Fruit fly (Drosophila melanogaster) whole organism, embryonic: ENCODE measurements around the gene CG46465.

Source experiments
- Atf3 ChIP-seq: fragments of 200-800 bp; sonication (Bioruptor generic); optimal IDR thresholded peaks from 3 replicates; lab custom pipeline; 2016; ENCODE audit warnings: missing biosample characterization, missing genetic modification characterization
- Bgb ChIP-seq: fragments of 200-800 bp; sonication (Bioruptor generic); IDR thresholded peaks from 2 replicates; pipeline ENCODE4 v1.3.6; 2022; ENCODE audit warnings: missing biosample characterization, missing genetic modification characterization; ENCODE audit not compliant: partially characterized antibody
- Blimp-1 ChIP-seq: fragments of 200-800 bp; sonication (Bioruptor generic); optimal IDR thresholded peaks from 3 replicates; lab custom pipeline; 2018; ENCODE audit warnings: missing biosample characterization, missing genetic modification characterization, mild to moderate bottlenecking, moderate library complexity, missing genetic modification reagents
- CG10462 ChIP-seq: fragments of 200-800 bp; sonication (Bioruptor generic); optimal IDR thresholded peaks from 2 replicates; lab custom pipeline; 2016; ENCODE audit warnings: missing biosample characterization, missing genetic modification characterization
- CG15601 ChIP-seq: fragments of 200-800 bp; sonication (Bioruptor generic); optimal IDR thresholded peaks from 3 replicates; lab custom pipeline; 2019; ENCODE audit warnings: missing biosample characterization, mild to moderate bottlenecking, missing genetic modification characterization, moderate library complexity
- CG17802 ChIP-seq: fragments of 200-800 bp; sonication (Bioruptor generic); optimal IDR thresholded peaks from 2 replicates; lab custom pipeline; 2018; ENCODE audit warnings: missing biosample characterization, mild to moderate bottlenecking, missing genetic modification characterization, moderate library complexity
- CG3847 ChIP-seq: fragments of 200-800 bp; sonication (Bioruptor generic); IDR thresholded peaks from 2 replicates; pipeline ENCODE4 v1.3.6; 2022; ENCODE audit warnings: missing biosample characterization, missing genetic modification characterization
- CG5953 ChIP-seq: fragments of 200-800 bp; sonication (Bioruptor generic); IDR thresholded peaks from 2 replicates; pipeline ENCODE4 v1.3.6; 2022; ENCODE audit warnings: missing biosample characterization, missing genetic modification characterization
- CG6175 ChIP-seq: fragments of 200-800 bp; sonication (Bioruptor generic); IDR thresholded peaks from 3 replicates; pipeline ENCODE4 v1.3.6; 2022; ENCODE audit warnings: missing biosample characterization, missing genetic modification characterization
- CG6272 ChIP-seq: fragments of 200-800 bp; sonication (Bioruptor generic); IDR thresholded peaks from 2 replicates; pipeline ENCODE4 v1.3.6; 2022; ENCODE audit warnings: missing biosample characterization, missing genetic modification characterization
- CG6765 ChIP-seq: fragments of 200-800 bp; sonication (Bioruptor generic); optimal IDR thresholded peaks from 3 replicates; lab custom pipeline; 2017; ENCODE audit warnings: missing biosample characterization, mild to moderate bottlenecking, missing genetic modification characterization
- CG7745 ChIP-seq: fragments of 200-800 bp; sonication (Bioruptor generic); optimal IDR thresholded peaks from 2 replicates; lab custom pipeline; 2018; ENCODE audit warnings: missing biosample characterization, mild to moderate bottlenecking, missing genetic modification characterization, moderate library complexity
- CG8290 ChIP-seq, 3 experiments: fragments of 200-800 bp; sonication (Bioruptor generic); optimal IDR thresholded peaks; 2 replicates each; lab custom pipeline; 2016 to 2019; ENCODE audit warnings: missing biosample characterization in 3 of 3, missing genetic modification characterization in 3 of 3, mild to moderate bottlenecking in 2 of 3, moderate library complexity in 1 of 3
- CG9215 ChIP-seq: fragments of 200-800 bp; sonication (Bioruptor generic); IDR thresholded peaks from 2 replicates; pipeline ENCODE4 v1.3.6; 2022; ENCODE audit warnings: missing biosample characterization, missing genetic modification characterization
- CG9797 ChIP-seq: fragments of 200-800 bp; sonication (Bioruptor generic); optimal IDR thresholded peaks from 3 replicates; lab custom pipeline; 2018; ENCODE audit warnings: missing biosample characterization, mild to moderate bottlenecking, missing genetic modification characterization
- CG9932 ChIP-seq: fragments of 200-800 bp; sonication (Bioruptor generic); IDR thresholded peaks from 2 replicates; pipeline ENCODE4 v1.3.6; 2022; ENCODE audit warnings: missing biosample characterization, missing genetic modification characterization
- Dbx ChIP-seq: fragments of 200-800 bp; sonication (Bioruptor generic); IDR thresholded peaks from 3 replicates; pipeline ENCODE4 v1.3.6; 2022; ENCODE audit warnings: missing biosample characterization, missing genetic modification characterization
- Dip3 ChIP-seq: fragments of 200-800 bp; sonication (Bioruptor generic); optimal IDR thresholded peaks from 3 replicates; lab custom pipeline; 2016; ENCODE audit warnings: missing biosample characterization, missing genetic modification characterization
- Fer2 ChIP-seq: fragments of 200-800 bp; sonication (Bioruptor generic); optimal IDR thresholded peaks from 2 replicates; lab custom pipeline; 2018; ENCODE audit warnings: missing biosample characterization, mild to moderate bottlenecking, missing genetic modification characterization, moderate library complexity
- Fer3 ChIP-seq: fragments of 200-800 bp; sonication (Bioruptor generic); optimal IDR thresholded peaks from 2 replicates; lab custom pipeline; 2018; ENCODE audit warnings: missing biosample characterization, mild to moderate bottlenecking, missing genetic modification characterization, moderate library complexity
- HHEX ChIP-seq: fragments of 200-800 bp; sonication (Bioruptor generic); optimal IDR thresholded peaks from 3 replicates; lab custom pipeline; 2017; ENCODE audit warnings: missing biosample characterization, mild to moderate bottlenecking, missing genetic modification characterization, missing genetic modification reagents
- Hand ChIP-seq: fragments of 200-800 bp; sonication (Bioruptor generic); optimal IDR thresholded peaks from 2 replicates; lab custom pipeline; 2017; ENCODE audit warnings: mild to moderate bottlenecking, missing biosample characterization, missing genetic modification reagents, missing genetic modification characterization
- Hr51 ChIP-seq, 2 experiments: fragments of 200-800 bp; sonication (Bioruptor generic); optimal IDR thresholded peaks; 2 replicates in 1 of 2; 3 replicates in 1 of 2; lab custom pipeline; 2016 to 2018; ENCODE audit warnings: missing biosample characterization in 2 of 2, missing genetic modification characterization in 2 of 2, mild to moderate bottlenecking in 1 of 2, moderate library complexity in 1 of 2
- MTF-1 ChIP-seq: fragments of 200-800 bp; sonication (Bioruptor generic); optimal IDR thresholded peaks from 2 replicates; lab custom pipeline; 2018; ENCODE audit warnings: missing biosample characterization, mild to moderate bottlenecking, missing genetic modification characterization, borderline replicate concordance
- Meics ChIP-seq: fragments of 200-800 bp; sonication (Bioruptor generic); optimal IDR thresholded peaks from 2 replicates; lab custom pipeline; 2017; ENCODE audit warnings: missing biosample characterization, mild to moderate bottlenecking, missing genetic modification characterization
- Myb ChIP-seq: fragments of 200-800 bp; sonication (Bioruptor generic); optimal IDR thresholded peaks from 2 replicates; lab custom pipeline; 2016; ENCODE audit warnings: missing biosample characterization, missing genetic modification characterization
- Optix ChIP-seq: fragments of 200-800 bp; sonication (Bioruptor generic); IDR thresholded peaks from 3 replicates; pipeline ENCODE4 v1.3.6; 2022; ENCODE audit warnings: missing biosample characterization, missing genetic modification characterization
- Ptx1 ChIP-seq: fragments of 200-800 bp; sonication (Bioruptor generic); IDR thresholded peaks from 2 replicates; pipeline ENCODE4 v1.3.6; 2022; ENCODE audit warnings: missing biosample characterization, missing genetic modification characterization
- Spps ChIP-seq: fragments of 200-800 bp; sonication (Bioruptor generic); optimal IDR thresholded peaks from 2 replicates; lab custom pipeline; 2018; ENCODE audit warnings: missing biosample characterization, mild to moderate bottlenecking, missing genetic modification characterization
- Sry-δ ChIP-seq: fragments of 200-800 bp; sonication (Bioruptor generic); optimal IDR thresholded peaks from 2 replicates; lab custom pipeline; 2016; ENCODE audit warnings: missing biosample characterization, missing genetic modification characterization
- ap ChIP-seq: fragments of 200-800 bp; sonication (Bioruptor generic); IDR thresholded peaks from 2 replicates; pipeline ENCODE4 v1.3.6; 2022; ENCODE audit warnings: missing biosample characterization, missing genetic modification characterization
- bcd ChIP-seq: fragments of 200-800 bp; sonication (Bioruptor generic); optimal IDR thresholded peaks from 2 replicates; lab custom pipeline; 2017; ENCODE audit warnings: missing biosample characterization, mild to moderate bottlenecking, missing genetic modification characterization
- btn ChIP-seq: fragments of 200-800 bp; sonication (Bioruptor generic); optimal IDR thresholded peaks from 2 replicates; lab custom pipeline; 2016; ENCODE audit warnings: missing biosample characterization, missing genetic modification characterization
- chif ChIP-seq, 2 experiments: fragments of 200-800 bp; sonication (Bioruptor generic); optimal IDR thresholded peaks; 3 replicates each; lab custom pipeline; 2016; ENCODE audit warnings: missing biosample characterization in 2 of 2, missing genetic modification characterization in 2 of 2
- chn ChIP-seq: fragments of 200-800 bp; sonication (Bioruptor generic); optimal IDR thresholded peaks from 2 replicates; lab custom pipeline; 2016; ENCODE audit warnings: missing biosample characterization, missing genetic modification characterization
- dysf ChIP-seq: fragments of 200-800 bp; sonication (Bioruptor generic); IDR thresholded peaks from 3 replicates; pipeline ENCODE4 v1.3.6; 2022; ENCODE audit warnings: missing biosample characterization, missing genetic modification characterization
- her ChIP-seq: fragments of 200-800 bp; sonication (Bioruptor generic); optimal IDR thresholded peaks from 2 replicates; lab custom pipeline; 2016; ENCODE audit warnings: missing biosample characterization, missing genetic modification characterization
- inv ChIP-seq: fragments of 200-800 bp; sonication (Bioruptor generic); IDR thresholded peaks from 2 replicates; pipeline ENCODE4 v1.3.6; 2022; ENCODE audit warnings: missing biosample characterization, missing genetic modification characterization; ENCODE audit not compliant: partially characterized antibody
- lilli ChIP-seq: fragments of 200-800 bp; sonication (Bioruptor generic); optimal IDR thresholded peaks from 3 replicates; lab custom pipeline; 2016; ENCODE audit warnings: missing biosample characterization, missing genetic modification characterization
- luna ChIP-seq: fragments of 200-800 bp; sonication (Bioruptor generic); optimal IDR thresholded peaks from 2 replicates; lab custom pipeline; 2016; ENCODE audit warnings: missing biosample characterization, missing genetic modification characterization
- otp ChIP-seq: fragments of 200-800 bp; sonication (Bioruptor generic); IDR thresholded peaks from 3 replicates; pipeline ENCODE4, ENCODE4 v1.3.6; 2022; ENCODE audit warnings: missing biosample characterization, missing genetic modification characterization
- pita ChIP-seq: fragments of 200-800 bp; sonication (Bioruptor generic); optimal IDR thresholded peaks from 2 replicates; lab custom pipeline; 2017; ENCODE audit warnings: missing biosample characterization, mild to moderate bottlenecking, missing genetic modification characterization
- pnt ChIP-seq: fragments of 200-800 bp; sonication (Bioruptor generic); optimal IDR thresholded peaks from 3 replicates; lab custom pipeline; 2016; ENCODE audit warnings: missing biosample characterization, missing genetic modification characterization
- repo ChIP-seq: fragments of 200-800 bp; sonication (Bioruptor generic); optimal IDR thresholded peaks from 2 replicates; lab custom pipeline; 2016; ENCODE audit warnings: missing biosample characterization, missing genetic modification characterization
- sd ChIP-seq: fragments of 200-800 bp; sonication (Bioruptor generic); optimal IDR thresholded peaks from 3 replicates; lab custom pipeline; 2018; ENCODE audit warnings: missing biosample characterization, mild to moderate bottlenecking, missing genetic modification characterization, moderate library complexity
- sna ChIP-seq: fragments of 200-800 bp; sonication (Bioruptor generic); IDR thresholded peaks from 2 replicates; pipeline ENCODE4 v1.3.6; 2022; ENCODE audit warnings: missing biosample characterization, missing genetic modification characterization; ENCODE audit not compliant: partially characterized antibody
- tio ChIP-seq: fragments of 200-800 bp; sonication (Bioruptor generic); optimal IDR thresholded peaks from 2 replicates; lab custom pipeline; 2017; ENCODE audit warnings: missing biosample characterization, missing genetic modification characterization, inconsistent platforms
- zen ChIP-seq: fragments of 200-800 bp; sonication (Bioruptor generic); optimal IDR thresholded peaks from 3 replicates; lab custom pipeline; 2018; ENCODE audit warnings: missing biosample characterization, mild to moderate bottlenecking, missing genetic modification characterization, moderate library complexity

CG46465 gene

dm6 chr2L:18974063-18974779 is 18.1 kb upstream of the CG46465 start, which contains the start of the genes L2HGDH and CG10431 (continued):
- TF ChIP-seq otp (GFP tag; lab: Robert Waterston, UW), result peak; percentile 89
- TF ChIP-seq Spps (tag; lab: Kevin White, UChicago), result peak; percentile 23
- peak; percentile 48 for TF ChIP-seq Hand
- TF ChIP-seq Fer3 (tag; lab: Kevin White, UChicago), result peak; percentile 11
- peak; percentile 66 for TF ChIP-seq zen (tag; lab: Kevin White, UChicago)
- TF ChIP-seq luna, result no peak
- TF ChIP-seq Ptx1 (GFP tag; lab: Robert Waterston, UW), result peak; percentile 60
- peak; percentile 30; the same call in 1 of the 2 replicates for TF ChIP-seq Bgb (GFP tag; lab: Robert Waterston, UW)
- peak; percentile 40 for TF ChIP-seq tio (GFP tag; lab: Kevin White, UChicago)
- TF ChIP-seq CG5953 (GFP tag; lab: Robert Waterston, UW), result 0 out of 2 replicates have a peak, but pooled peaks have one; percentile 11
- no peak for TF ChIP-seq sna (GFP tag; lab: Robert Waterston, UW)
- TF ChIP-seq Optix (GFP tag; lab: Robert Waterston, UW), result no peak
- TF ChIP-seq CG6175 (GFP tag; lab: Robert Waterston, UW), result no peak
- TF ChIP-seq dysf (GFP tag; lab: Robert Waterston, UW), result peak; percentile 44; the same call in 1 of the 3 replicates
- no peak for TF ChIP-seq Dip3 (GFP tag; lab: Kevin White, UChicago)
- TF ChIP-seq pnt (GFP tag; lab: Kevin White, UChicago), result peak; percentile 8
- TF ChIP-seq HHEX, result peak; percentile 24
- peak; percentile 38 for TF ChIP-seq CG6765 (GFP tag; lab: Kevin White, UChicago)
- TF ChIP-seq Sry-δ (GFP tag; lab: Kevin White, UChicago), result peak; percentile 35
- TF ChIP-seq CG10462, result peak; percentile 31
- peak; percentile 70 for TF ChIP-seq MTF-1
- no peak for TF ChIP-seq pita (GFP tag; lab: Kevin White, UChicago)
- TF ChIP-seq ap, result no peak
- TF ChIP-seq Dbx, result 0 out of 3 replicates have a peak, but pooled peaks have one; percentile 27
- TF ChIP-seq CG6272 (GFP tag; lab: Robert Waterston, UW), result no peak
- TF ChIP-seq chif (GFP tag; optimal IDR thresholded peaks at IDR 0.05; lab: Kevin White, UChicago), result peak in 1 of 2 experiments; percentile 31
- TF ChIP-seq chn, result peak; percentile 10
- TF ChIP-seq Meics (GFP tag; lab: Kevin White, UChicago), result peak; percentile 72
- TF ChIP-seq sd (tag; lab: Kevin White, UChicago), result peak; percentile 62
- peak; percentile 30 for TF ChIP-seq repo (GFP tag; lab: Kevin White, UChicago)
- TF ChIP-seq CG7745 (tag; lab: Kevin White, UChicago), result no peak
- peak; percentile 8; the same call in 1 of the 2 replicates for TF ChIP-seq CG9215
- TF ChIP-seq CG8290 (GFP tag; optimal IDR thresholded peaks at IDR 0.05; lab: Kevin White, UChicago), result peak; percentile 61
- TF ChIP-seq CG8290 (tag; optimal IDR thresholded peaks at IDR 0.05; lab: Kevin White, UChicago), result peak in 1 of 2 experiments; percentile 77
- TF ChIP-seq Myb, result peak; percentile 11
- peak; percentile 67 for TF ChIP-seq CG9932 (GFP tag; lab: Robert Waterston, UW)
- TF ChIP-seq lilli, result peak; percentile 67
- TF ChIP-seq her, result no peak
- no peak for TF ChIP-seq Atf3 (GFP tag; lab: Kevin White, UChicago)
- peak; percentile 64 for TF ChIP-seq CG3847 (GFP tag; lab: Robert Waterston, UW)
- TF ChIP-seq Blimp-1 (GFP tag; lab: Kevin White, UChicago), result peak; percentile 32
- peak; percentile 60 for TF ChIP-seq Fer2 (tag; lab: Kevin White, UChicago)
- TF ChIP-seq Hr51 (GFP tag; optimal IDR thresholded peaks at IDR 0.05; lab: Kevin White, UChicago), result peak in 1 of 2 experiments; percentile 69
- TF ChIP-seq CG9797, result peak; percentile 65
- TF ChIP-seq inv (GFP tag; lab: Robert Waterston, UW), result no peak
- TF ChIP-seq CG15601, result peak; percentile 71
- TF ChIP-seq btn (GFP tag; lab: Kevin White, UChicago), result peak; percentile 4
- TF ChIP-seq CG17802, result no peak
- peak; percentile 52 for TF ChIP-seq bcd (GFP tag; lab: Kevin White, UChicago)
